Fruit fly (Drosophila melanogaster): Measurements from ENCODE around the gene CG14174.

DNA sequence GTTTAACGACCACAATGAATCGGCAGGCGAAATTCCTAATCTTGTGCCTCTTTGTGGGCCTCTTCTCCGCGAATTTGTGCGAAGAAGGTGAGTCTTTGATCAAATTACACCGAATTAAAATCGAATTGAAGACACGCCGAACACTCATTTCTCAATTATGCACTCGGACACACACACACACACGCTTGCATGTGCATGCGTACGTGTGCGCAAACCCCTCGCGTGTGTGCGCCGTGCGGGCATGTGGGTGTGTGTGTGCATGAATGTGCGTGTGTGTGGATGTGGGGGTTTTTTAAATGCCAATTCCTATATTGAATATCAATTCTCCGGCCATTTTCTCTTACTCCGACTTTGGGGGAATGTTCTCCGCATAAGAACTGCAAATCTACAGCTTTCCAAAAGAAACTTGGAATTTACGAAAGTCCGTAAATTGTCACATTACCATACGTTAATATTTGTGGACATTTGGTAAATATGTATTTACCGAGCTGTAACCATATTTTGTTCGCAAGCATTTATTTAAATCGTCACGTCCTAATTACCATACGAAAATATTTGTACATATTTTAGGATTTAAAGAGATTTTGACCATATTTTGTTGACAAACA lies 4.5 kb upstream of the CG14174 start:
- TF ChIP-seq Sin3A (optimal IDR thresholded peaks at IDR 0.05) (no peak), psq (optimal IDR thresholded peaks at IDR 0.05) (no peak)

Measured in Kc167 (cell line).